Worm (Caenorhabditis elegans): ENCODE measurements around the gene zyx-1.

DNA sequence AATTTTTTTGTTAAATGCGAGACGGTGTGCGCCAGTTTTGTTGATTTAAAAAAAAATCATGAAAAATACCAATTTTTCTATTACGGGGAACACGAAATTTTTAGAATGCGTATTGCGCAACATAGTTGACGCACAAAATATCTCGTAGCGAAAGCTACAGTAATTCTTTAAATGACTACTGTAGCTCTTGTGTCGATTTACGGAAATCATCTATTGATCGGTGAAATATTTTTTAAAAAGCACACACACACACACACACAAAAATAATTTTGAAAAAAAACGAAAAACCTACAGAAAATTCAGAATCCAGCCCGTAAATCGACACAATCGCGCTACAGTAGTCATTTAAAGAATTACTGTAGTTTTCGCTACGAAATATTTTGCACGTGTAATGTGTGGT lies 35.1 kb downstream of the zyx-1 start:
- TF ChIP-seq ama-1 (optimal IDR thresholded peaks at IDR 0.05) (no peak), ama-1 (GFP tag; optimal IDR thresholded peaks at IDR 0.05) (no peak), B0261.1 (tag; optimal IDR thresholded peaks at IDR 0.05) (no peak)

All from whole organism, young adult.